Worm (Caenorhabditis elegans) whole organism, mixed stage, embryonic: ENCODE data around the gene F26H11.8.

Source experiments
- bed-3 ChIP-seq: fragments of 200-800 bp; sonication (Bioruptor generic); optimal IDR thresholded peaks from 3 replicates; lab custom pipeline; 2018; ENCODE audit warnings: mild to moderate bottlenecking, missing genetic modification characterization, moderate library complexity, missing compliant biosample characterization
- ces-1 ChIP-seq: fragments of 150-350 bp; optimal IDR thresholded peaks from 2 replicates; lab custom pipeline; 2014; ENCODE audit warnings: missing biosample characterization, missing genetic modification reagents, missing genetic modification characterization
- flh-1 ChIP-seq: fragments of 200-800 bp; sonication (Bioruptor generic); optimal IDR thresholded peaks from 2 replicates; lab custom pipeline; 2018; ENCODE audit warnings: mild to moderate bottlenecking, missing genetic modification characterization, moderate library complexity, missing compliant biosample characterization
- lin-32 ChIP-seq: fragments of 200-800 bp; sonication (Bioruptor generic); optimal IDR thresholded peaks from 2 replicates; lab custom pipeline; 2018; ENCODE audit warnings: mild to moderate bottlenecking, missing genetic modification characterization, missing compliant biosample characterization
- lsy-2 ChIP-seq: fragments of 150-350 bp; optimal IDR thresholded peaks from 2 replicates; lab custom pipeline; 2014; ENCODE audit warnings: missing biosample characterization, missing genetic modification characterization
- mep-1 ChIP-seq: fragments of 150-350 bp; optimal IDR thresholded peaks from 2 replicates; lab custom pipeline; 2017; ENCODE audit warnings: missing biosample characterization, missing genetic modification reagents, missing genetic modification characterization, inconsistent platforms
- mls-2 ChIP-seq: sonication (generic microtip); optimal IDR thresholded peaks from 2 replicates; lab custom pipeline; 2016; ENCODE audit warnings: mild to moderate bottlenecking, missing genetic modification characterization, moderate library complexity, missing compliant biosample characterization
- nhr-237 ChIP-seq: fragments of 150-350 bp; optimal IDR thresholded peaks from 2 replicates; lab custom pipeline; 2014; ENCODE audit warnings: missing biosample characterization, missing genetic modification characterization
- pha-4 ChIP-seq: fragments of 150-350 bp; optimal IDR thresholded peaks from 2 replicates; lab custom pipeline; 2018; ENCODE audit warnings: missing biosample characterization, missing genetic modification reagents, missing genetic modification characterization
- snpc-4 ChIP-seq: fragments of 150-350 bp; optimal IDR thresholded peaks from 2 replicates; lab custom pipeline; 2014; ENCODE audit warnings: missing biosample characterization, missing genetic modification characterization
- unc-39 ChIP-seq: fragments of 150-350 bp; optimal IDR thresholded peaks from 2 replicates; lab custom pipeline; 2014; ENCODE audit warnings: missing biosample characterization, missing genetic modification characterization
- ztf-11 ChIP-seq: fragments of 150-350 bp; optimal IDR thresholded peaks from 2 replicates; lab custom pipeline; 2014; ENCODE audit warnings: missing biosample characterization, missing genetic modification characterization

DNA sequence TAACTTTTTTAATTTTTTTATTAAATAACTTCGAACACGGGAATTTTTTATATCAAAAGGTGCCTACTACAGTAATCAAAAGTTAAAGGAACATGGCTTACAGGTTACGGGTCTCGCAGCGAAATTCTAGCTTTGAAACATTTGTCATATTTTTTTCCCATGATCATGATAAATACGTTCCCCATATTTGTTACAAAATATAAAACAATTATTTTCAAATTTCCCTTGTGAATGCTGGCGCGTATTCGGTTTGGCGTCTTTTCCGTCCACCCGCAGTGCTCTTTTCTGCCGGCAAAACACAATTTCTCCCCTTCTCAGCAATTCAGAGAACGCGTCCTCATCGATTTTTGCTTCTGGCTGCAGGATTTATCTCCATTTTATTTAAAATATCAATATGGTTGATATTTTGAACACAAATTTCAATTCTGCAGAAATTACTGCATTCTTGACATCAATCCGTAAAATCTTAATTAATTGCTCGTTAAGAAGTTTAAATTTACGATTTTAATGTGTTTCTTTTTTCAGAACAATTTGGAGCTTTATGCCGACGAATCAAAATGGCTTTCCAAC lies 23.0 kb upstream of the F26H11.8 start, which contains the start of gene imb-2:
- TF ChIP-seq unc-39 (tag; lab: Kevin White, UChicago) (no peak), pha-4 (tag; lab: Kevin White, UChicago) (no peak), lin-32 (no peak), bed-3 (no peak), mep-1 (tag; lab: Kevin White, UChicago) (peak; percentile 50), ces-1 (GFP tag; lab: Kevin White, UChicago) (peak; percentile 88), mls-2 (tag; lab: Kevin White, UChicago) (no peak), nhr-237 (tag; lab: Kevin White, UChicago) (no peak), snpc-4 (tag; lab: Kevin White, UChicago) (no peak), flh-1 (GFP tag; lab: Kevin White, UChicago) (no peak), lsy-2 (tag; lab: Kevin White, UChicago) (peak; percentile 38), ztf-11 (tag; lab: Kevin White, UChicago) (no peak)
